Worm (Caenorhabditis elegans) whole organism, young adult: ENCODE results near the gene F17E9.4.

Experiments used
- ama-1 ChIP-seq, 3 experiments: fragments of 150-350 bp in 1 of 3; sonication (generic microtip) in 2 of 3; optimal IDR thresholded peaks; 2 replicates each; lab custom pipeline; 2014 to 2018; ENCODE audit warnings: missing biosample characterization in 2 of 3, missing genetic modification characterization in 2 of 3, missing genetic modification reagents in 2 of 3
- ceh-91 ChIP-seq: fragments of 200-800 bp; sonication (Bioruptor generic); IDR thresholded peaks from 2 replicates; pipeline ENCODE4 v1.3.6; 2022; ENCODE audit warnings: missing genetic modification reagents, missing genetic modification characterization, missing compliant biosample characterization
- let-607 ChIP-seq, 2 experiments: fragments of 200-800 bp in 1 of 2; sonication (Bioruptor generic) in 1 of 2; sonication (generic microtip) in 1 of 2; optimal IDR thresholded peaks; 2 replicates each; lab custom pipeline; 2016 to 2018; ENCODE audit warnings: mild to moderate bottlenecking in 2 of 2, missing compliant biosample characterization in 2 of 2, missing genetic modification characterization in 2 of 2, moderate library complexity in 2 of 2, missing genotype in 1 of 2
- unc-130 ChIP-seq: sonication (generic microtip); optimal IDR thresholded peaks from 2 replicates; lab custom pipeline; 2016; ENCODE audit warnings: missing genetic modification reagents, missing genetic modification characterization, missing compliant biosample characterization

DNA sequence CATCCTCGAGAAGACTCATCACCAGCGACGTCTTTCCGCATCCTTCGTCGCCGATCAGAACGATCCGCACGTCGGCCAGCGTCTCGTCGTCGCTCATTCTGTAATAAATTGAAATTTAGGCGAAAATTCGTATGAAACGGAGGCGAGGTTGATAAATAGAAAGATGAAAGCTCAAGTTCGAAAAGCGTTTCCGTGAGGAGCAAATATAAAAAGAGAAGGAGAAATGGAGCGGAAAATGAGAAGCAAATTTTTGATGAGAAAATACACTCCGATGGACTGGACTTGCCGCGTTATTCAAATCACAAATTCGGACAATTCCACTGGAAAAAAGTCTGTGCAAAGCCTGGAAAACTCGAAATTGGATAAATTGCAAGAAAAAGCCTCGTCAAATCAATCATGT, 45.9 kb downstream of the F17E9.4 start, which contains the start of gene D2096.11:
- TF ChIP-seq let-607 (tag; optimal IDR thresholded peaks at IDR 0.05; lab: Kevin White, UChicago) = no peak
- no peak for TF ChIP-seq ceh-91
- no peak for TF ChIP-seq ama-1 (optimal IDR thresholded peaks at IDR 0.05; lab: Kevin White, UChicago)
- TF ChIP-seq ama-1 (GFP tag; optimal IDR thresholded peaks at IDR 0.05; lab: Kevin White, UChicago) = no peak
- no peak for TF ChIP-seq unc-130
